Worm (Caenorhabditis elegans) whole organism, L1 larva: ENCODE data around the gene C01G6.3.

Experiments
- C04F5.9 ChIP-seq: sonication (generic microtip); optimal IDR thresholded peaks from 2 replicates; lab custom pipeline; 2016; ENCODE audit warnings: missing genetic modification characterization, missing compliant biosample characterization
- C16A3.4 ChIP-seq: fragments of 150-350 bp; optimal IDR thresholded peaks from 2 replicates; lab custom pipeline; 2014; ENCODE audit warnings: missing biosample characterization, missing genetic modification characterization
- F16B12.6 ChIP-seq: fragments of 150-350 bp; optimal IDR thresholded peaks from 2 replicates; lab custom pipeline; 2014; ENCODE audit warnings: missing biosample characterization, missing genetic modification characterization
- aha-1 ChIP-seq: fragments of 150-350 bp; optimal IDR thresholded peaks from 2 replicates; lab custom pipeline; 2014; ENCODE audit warnings: missing biosample characterization, missing genetic modification characterization
- ama-1 ChIP-seq: fragments of 150-350 bp; optimal IDR thresholded peaks from 2 replicates; lab custom pipeline; 2014
- blmp-1 ChIP-seq: fragments of 150-350 bp; optimal IDR thresholded peaks from 2 replicates; lab custom pipeline; 2014; ENCODE audit warnings: missing biosample characterization, missing genetic modification characterization
- ceh-63 ChIP-seq: fragments of 200-800 bp; sonication (Bioruptor generic); optimal IDR thresholded peaks from 2 replicates; lab custom pipeline; 2018; ENCODE audit warnings: mild to moderate bottlenecking, missing genetic modification characterization, missing compliant biosample characterization
- ceh-82 ChIP-seq, 3 experiments: fragments of 150-350 bp in 1 of 3; sonication (generic microtip) in 2 of 3; optimal IDR thresholded peaks; 2 replicates each; lab custom pipeline; 2014 to 2017; ENCODE audit warnings: missing biosample characterization in 3 of 3, missing genetic modification characterization in 3 of 3
- dsc-1 ChIP-seq: sonication (generic microtip); optimal IDR thresholded peaks from 2 replicates; lab custom pipeline; 2016; ENCODE audit warnings: mild to moderate bottlenecking, missing genetic modification characterization, missing compliant biosample characterization
- efl-1 ChIP-seq, 4 experiments: fragments of 150-350 bp; optimal IDR thresholded peaks in 3 of 4; peaks in 1 of 4; 1 replicate in 1 of 4; 2 replicates in 3 of 4; lab custom pipeline; 2014; ENCODE audit warnings: missing biosample characterization in 2 of 4, missing genetic modification characterization in 2 of 4, missing genetic modification reagents in 2 of 4
- egl-13 ChIP-seq: sonication (generic microtip); optimal IDR thresholded peaks from 2 replicates; lab custom pipeline; 2016; ENCODE audit warnings: missing genotype, missing genetic modification reagents, missing genetic modification characterization, missing compliant biosample characterization
- egl-27 ChIP-seq, 2 experiments: fragments of 150-350 bp in 1 of 2; sonication (generic microtip); optimal IDR thresholded peaks; 3 replicates each; lab custom pipeline; 2017 to 2018; ENCODE audit warnings: missing biosample characterization in 2 of 2, missing genetic modification characterization in 2 of 2, missing genetic modification reagents in 2 of 2
- ets-5 ChIP-seq: fragments of 200-800 bp; sonication (Bioruptor generic); IDR thresholded peaks from 2 replicates; pipeline ENCODE4 v1.3.6; 2022; ENCODE audit warnings: missing genetic modification characterization, missing compliant biosample characterization
- fkh-10 ChIP-seq: sonication (generic microtip); optimal IDR thresholded peaks from 2 replicates; lab custom pipeline; 2017; ENCODE audit warnings: missing biosample characterization, missing genetic modification reagents, missing genetic modification characterization
- fkh-4 ChIP-seq: sonication (generic microtip); optimal IDR thresholded peaks from 2 replicates; lab custom pipeline; 2016; ENCODE audit warnings: missing compliant biosample characterization, missing genetic modification characterization, borderline replicate concordance
- fkh-8 ChIP-seq: sonication (generic microtip); optimal IDR thresholded peaks from 2 replicates; lab custom pipeline; 2016; ENCODE audit warnings: mild to moderate bottlenecking, missing genetic modification characterization, missing compliant biosample characterization
- fos-1 ChIP-seq: fragments of 150-350 bp; optimal IDR thresholded peaks from 2 replicates; lab custom pipeline; 2014; ENCODE audit warnings: missing biosample characterization, missing genetic modification characterization
- hlh-17 ChIP-seq: fragments of 200-800 bp; sonication (Bioruptor generic); optimal IDR thresholded peaks from 2 replicates; lab custom pipeline; 2018; ENCODE audit warnings: missing genetic modification characterization, mild to moderate bottlenecking, missing compliant biosample characterization, moderate library complexity, borderline replicate concordance
- hlh-4 ChIP-seq: sonication (generic microtip); optimal IDR thresholded peaks from 2 replicates; lab custom pipeline; 2016; ENCODE audit warnings: mild to moderate bottlenecking, missing genetic modification characterization, missing compliant biosample characterization
- hpl-2 ChIP-seq: fragments of 150-350 bp; optimal IDR thresholded peaks from 2 replicates; lab custom pipeline; 2014; ENCODE audit warnings: missing biosample characterization, missing genetic modification reagents, missing genetic modification characterization
- irx-1 ChIP-seq: sonication (generic microtip); optimal IDR thresholded peaks from 2 replicates; lab custom pipeline; 2016; ENCODE audit warnings: missing genetic modification characterization, missing compliant biosample characterization
- isw-1 ChIP-seq: fragments of 200-800 bp; sonication (Bioruptor generic); IDR thresholded peaks from 2 replicates; pipeline ENCODE4 v1.3.6; 2022; ENCODE audit warnings: missing genetic modification characterization, missing compliant biosample characterization
- jun-1 ChIP-seq: fragments of 150-350 bp; optimal IDR thresholded peaks from 2 replicates; lab custom pipeline; 2014; ENCODE audit warnings: missing biosample characterization, missing genetic modification reagents, missing genetic modification characterization
- lin-13 ChIP-seq: fragments of 150-350 bp; optimal IDR thresholded peaks from 2 replicates; lab custom pipeline; 2014; ENCODE audit warnings: missing biosample characterization, missing genetic modification reagents, missing genetic modification characterization
- lin-14 ChIP-seq: fragments of 200-800 bp; sonication (Bioruptor generic); optimal IDR thresholded peaks from 2 replicates; lab custom pipeline; 2018; ENCODE audit warnings: mild to moderate bottlenecking, missing genetic modification characterization, moderate library complexity, missing compliant biosample characterization
- lin-15B ChIP-seq: fragments of 150-350 bp; sonication (generic microtip); optimal IDR thresholded peaks from 3 replicates; lab custom pipeline; 2014; ENCODE audit warnings: missing biosample characterization, missing genetic modification characterization
- lin-35 ChIP-seq, 2 experiments: fragments of 150-350 bp; optimal IDR thresholded peaks; 2 replicates each; lab custom pipeline; 2014; ENCODE audit warnings: missing biosample characterization in 2 of 2, missing genetic modification characterization in 2 of 2, missing genetic modification reagents in 2 of 2
- lin-39 ChIP-seq: fragments of 150-350 bp; optimal IDR thresholded peaks from 2 replicates; lab custom pipeline; 2014; ENCODE audit warnings: missing biosample characterization, missing genetic modification reagents, missing genetic modification characterization
- lir-3 ChIP-seq: sonication (generic microtip); optimal IDR thresholded peaks from 2 replicates; lab custom pipeline; 2016; ENCODE audit warnings: mild to moderate bottlenecking, missing genetic modification characterization, moderate library complexity, missing compliant biosample characterization; ENCODE audit not compliant: poor library complexity
- lsy-2 ChIP-seq, 2 experiments: fragments of 150-350 bp; optimal IDR thresholded peaks; 2 replicates each; lab custom pipeline; 2014; ENCODE audit warnings: missing biosample characterization in 2 of 2, missing genetic modification characterization in 2 of 2
- mab-9 ChIP-seq: fragments of 200-800 bp; sonication (Bioruptor generic); IDR thresholded peaks from 2 replicates; pipeline ENCODE4 v1.3.6; 2022; ENCODE audit warnings: missing genetic modification reagents, missing genetic modification characterization, missing compliant biosample characterization
- mdl-1 ChIP-seq, 2 experiments: fragments of 150-350 bp; optimal IDR thresholded peaks; 2 replicates each; lab custom pipeline; 2014 to 2017; ENCODE audit warnings: missing biosample characterization in 2 of 2, missing genetic modification characterization in 2 of 2, inconsistent platforms in 1 of 2
- mef-2 ChIP-seq: fragments of 150-350 bp; optimal IDR thresholded peaks from 2 replicates; lab custom pipeline; 2014; ENCODE audit warnings: missing biosample characterization, missing genetic modification characterization
- mep-1 ChIP-seq: fragments of 150-350 bp; optimal IDR thresholded peaks from 2 replicates; lab custom pipeline; 2014; ENCODE audit warnings: missing biosample characterization, missing genetic modification characterization
- nhr-11 ChIP-seq: fragments of 150-350 bp; optimal IDR thresholded peaks from 2 replicates; lab custom pipeline; 2014; ENCODE audit warnings: missing biosample characterization, missing genetic modification characterization
- nhr-19 ChIP-seq: fragments of 200-800 bp; sonication (Bioruptor generic); conservative IDR thresholded peaks from 2 replicates; pipeline ENCODE4 v1.3.6; 2022; ENCODE audit warnings: missing genetic modification characterization, missing compliant biosample characterization
- nhr-47 ChIP-seq: sonication (generic microtip); optimal IDR thresholded peaks from 2 replicates; lab custom pipeline; 2016; ENCODE audit warnings: mild to moderate bottlenecking, missing genetic modification characterization, moderate library complexity, missing compliant biosample characterization
- nhr-71 ChIP-seq: sonication (generic microtip); optimal IDR thresholded peaks from 2 replicates; lab custom pipeline; 2016; ENCODE audit warnings: mild to moderate bottlenecking, missing genetic modification characterization, moderate library complexity, missing compliant biosample characterization
- nhr-84 ChIP-seq: sonication (generic microtip); optimal IDR thresholded peaks from 2 replicates; lab custom pipeline; 2017; ENCODE audit warnings: missing biosample characterization, missing genetic modification characterization
- nhr-85 ChIP-seq: sonication (generic microtip); peaks from one replicate; lab custom pipeline; 2016; ENCODE audit warnings: missing genetic modification characterization, inconsistent platforms, missing compliant biosample characterization
- pax-3 ChIP-seq: fragments of 200-800 bp; sonication (Bioruptor generic); optimal IDR thresholded peaks from 2 replicates; lab custom pipeline; 2018; ENCODE audit warnings: mild to moderate bottlenecking, missing genetic modification characterization, moderate library complexity, missing compliant biosample characterization
- snu-23 ChIP-seq: sonication (generic microtip); optimal IDR thresholded peaks from 2 replicates; lab custom pipeline; 2016; ENCODE audit warnings: missing genetic modification characterization, missing compliant biosample characterization
- sox-4 ChIP-seq: sonication (generic microtip); optimal IDR thresholded peaks from 2 replicates; lab custom pipeline; 2016; ENCODE audit warnings: missing genetic modification characterization, missing compliant biosample characterization
- sup-37 ChIP-seq: fragments of 200-800 bp; sonication (Bioruptor generic); optimal IDR thresholded peaks from 2 replicates; lab custom pipeline; 2018; ENCODE audit warnings: mild to moderate bottlenecking, missing genetic modification characterization, missing compliant biosample characterization
- swsn-7 ChIP-seq: sonication (generic microtip); optimal IDR thresholded peaks from 2 replicates; lab custom pipeline; 2016; ENCODE audit warnings: missing genetic modification characterization, missing compliant biosample characterization
- tbx-2 ChIP-seq: sonication (generic microtip); optimal IDR thresholded peaks from 2 replicates; lab custom pipeline; 2016; ENCODE audit warnings: missing genetic modification characterization, missing compliant biosample characterization
- unc-130 ChIP-seq: fragments of 150-350 bp; optimal IDR thresholded peaks from 2 replicates; lab custom pipeline; 2017; ENCODE audit warnings: missing biosample characterization, missing genetic modification characterization, inconsistent platforms
- unc-86 ChIP-seq: sonication (generic microtip); optimal IDR thresholded peaks from 2 replicates; lab custom pipeline; 2016; ENCODE audit warnings: missing genetic modification characterization, missing compliant biosample characterization
- unc-98 ChIP-seq: fragments of 200-800 bp; sonication (Bioruptor generic); IDR thresholded peaks from 2 replicates; pipeline ENCODE4 v1.3.6; 2022; ENCODE audit warnings: missing genetic modification characterization, missing compliant biosample characterization
- xbp-1 ChIP-seq: sonication (generic microtip); optimal IDR thresholded peaks from 2 replicates; lab custom pipeline; 2016; ENCODE audit warnings: missing genetic modification characterization, missing compliant biosample characterization
- zag-1 ChIP-seq: fragments of 150-350 bp; optimal IDR thresholded peaks from 2 replicates; lab custom pipeline; 2014; ENCODE audit warnings: missing biosample characterization, missing genetic modification characterization
- ztf-11 ChIP-seq, 2 experiments: sonication (generic microtip); optimal IDR thresholded peaks; 2 replicates each; lab custom pipeline; 2016 to 2017; ENCODE audit warnings: missing genetic modification characterization in 2 of 2, missing biosample characterization in 1 of 2, missing compliant biosample characterization in 1 of 2
- ztf-4 ChIP-seq: fragments of 150-350 bp; optimal IDR thresholded peaks from 2 replicates; lab custom pipeline; 2014; ENCODE audit warnings: missing biosample characterization, missing genetic modification characterization

C01G6.3 gene

DNA sequence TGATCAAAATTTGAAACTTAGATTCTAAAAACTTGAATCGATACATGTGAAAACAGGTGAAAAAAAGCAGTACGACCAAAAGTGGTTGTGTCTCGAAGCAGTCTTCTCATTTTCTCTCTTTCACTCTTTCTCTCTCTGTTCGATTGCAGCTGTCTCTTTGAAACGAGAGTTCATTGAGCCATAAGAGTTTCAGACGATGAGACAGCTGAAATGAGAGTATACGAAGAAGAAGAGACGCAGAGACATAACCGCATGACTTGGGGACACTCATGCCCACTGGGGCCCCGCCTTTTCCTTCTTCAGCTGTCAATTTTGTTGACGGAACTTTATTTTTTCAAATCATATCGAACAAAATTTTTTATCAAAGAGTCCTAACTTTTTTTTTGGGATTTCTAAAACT is 4.3 kb downstream of the C01G6.3 start (continued):
- TF ChIP-seq hpl-2 (GFP tag; lab: Kevin White, UChicago) = peak; percentile 44
- TF ChIP-seq ceh-63 = no peak
- TF ChIP-seq lin-13 (GFP tag; lab: Kevin White, UChicago) = peak; percentile 70
- TF ChIP-seq xbp-1 (tag; lab: Kevin White, UChicago) = peak; percentile 80
- peak; percentile 71 for TF ChIP-seq ztf-4 (tag; lab: Kevin White, UChicago)
- peak; percentile 89 for TF ChIP-seq tbx-2
- peak; percentile 56; the same call in 1 of the 2 replicates for TF ChIP-seq mab-9 (GFP tag; lab: Robert Waterston, UW)
- peak; percentile 89 for TF ChIP-seq fkh-8 (tag; lab: Kevin White, UChicago)
- peak; percentile 45 for TF ChIP-seq fkh-4 (tag; lab: Kevin White, UChicago)
- peak; percentile 71 for TF ChIP-seq C16A3.4 (tag; lab: Kevin White, UChicago)
- TF ChIP-seq lin-15B (tag; lab: Kevin White, UChicago) = peak; percentile 1
- no peak for TF ChIP-seq ets-5 (GFP tag; lab: Robert Waterston, UW)
- TF ChIP-seq aha-1 (tag; lab: Kevin White, UChicago) = no peak
- no peak for TF ChIP-seq unc-98 (GFP tag; lab: Robert Waterston, UW)
- peak; percentile 66 for TF ChIP-seq isw-1 (GFP tag; lab: Robert Waterston, UW)
- TF ChIP-seq egl-27 (tag; optimal IDR thresholded peaks at IDR 0.05; lab: Kevin White, UChicago) = peak; percentile 40 to 54
- TF ChIP-seq blmp-1 = peak; percentile 71
- TF ChIP-seq fkh-10 (GFP tag; lab: Kevin White, UChicago) = peak; percentile 2
- TF ChIP-seq nhr-85 = peak; percentile 97
- TF ChIP-seq zag-1 (tag; lab: Kevin White, UChicago) = no peak
- peak; percentile 83 to 91 for TF ChIP-seq efl-1 (optimal IDR thresholded peaks at IDR 0.05; lab: Kevin White, UChicago)
- TF ChIP-seq efl-1 (GFP tag; optimal IDR thresholded peaks at IDR 0.05 in 1 of 2; lab: Kevin White, UChicago) = peak; percentile 63 to 96
- TF ChIP-seq hlh-4 = peak; percentile 95
- no peak for TF ChIP-seq sup-37 (GFP tag; lab: Kevin White, UChicago)
- TF ChIP-seq hlh-17 = no peak
- TF ChIP-seq lir-3 = peak; percentile 62
- peak; percentile 86 for TF ChIP-seq mep-1 (tag; lab: Kevin White, UChicago)
- TF ChIP-seq C04F5.9 (tag; lab: Kevin White, UChicago) = peak; percentile 16
- TF ChIP-seq ceh-82 (tag; optimal IDR thresholded peaks at IDR 0.05; lab: Kevin White, UChicago) = peak; percentile 5 to 90 (median 86)
- peak; percentile 51 for TF ChIP-seq F16B12.6
- peak; percentile 89 for TF ChIP-seq nhr-47 (tag; lab: Kevin White, UChicago)
- no peak for TF ChIP-seq ztf-11 (tag; optimal IDR thresholded peaks at IDR 0.05; lab: Kevin White, UChicago)
- peak; percentile 79 for TF ChIP-seq irx-1 (tag; lab: Kevin White, UChicago)
- peak; percentile 96 for TF ChIP-seq nhr-71 (tag; lab: Kevin White, UChicago)
- TF ChIP-seq lin-39 (tag; lab: Kevin White, UChicago) = peak; percentile 60
- peak; percentile 14 to 92 for TF ChIP-seq mdl-1 (tag; optimal IDR thresholded peaks at IDR 0.05; lab: Kevin White, UChicago)
- no peak for TF ChIP-seq nhr-84 (tag; lab: Kevin White, UChicago)
- peak; percentile 86 for TF ChIP-seq nhr-19 (GFP tag; lab: Robert Waterston, UW)
- TF ChIP-seq egl-13 (tag; lab: Kevin White, UChicago) = peak; percentile 55
- no peak for TF ChIP-seq unc-130 (tag; lab: Kevin White, UChicago)
- peak; percentile 72 for TF ChIP-seq unc-86 (tag; lab: Kevin White, UChicago)
- TF ChIP-seq lsy-2 (tag; optimal IDR thresholded peaks at IDR 0.05; lab: Kevin White, UChicago) = peak; percentile 87 to 89
- peak; percentile 86 for TF ChIP-seq fos-1 (tag; lab: Kevin White, UChicago)
- TF ChIP-seq lin-35 (GFP tag; optimal IDR thresholded peaks at IDR 0.05; lab: Kevin White, UChicago) = peak; percentile 68 to 84
- peak; percentile 48 for TF ChIP-seq dsc-1
- TF ChIP-seq ama-1 (lab: Kevin White, UChicago) = peak; percentile 6
- peak; percentile 78 for TF ChIP-seq jun-1 (tag; lab: Kevin White, UChicago)
- TF ChIP-seq snu-23 (GFP tag; lab: Kevin White, UChicago) = peak; percentile 94
- peak; percentile 66 for TF ChIP-seq mef-2 (tag; lab: Kevin White, UChicago)
- TF ChIP-seq sox-4 (tag; lab: Kevin White, UChicago) = peak; percentile 15
- TF ChIP-seq swsn-7 (tag; lab: Kevin White, UChicago) = peak; percentile 86
- TF ChIP-seq lin-14 (GFP tag; lab: Kevin White, UChicago) = peak; percentile 97
- TF ChIP-seq pax-3 (tag; lab: Kevin White, UChicago) = peak; percentile 60
- TF ChIP-seq nhr-11 (tag; lab: Kevin White, UChicago) = peak; percentile 86
